Fruit fly (Drosophila melanogaster) whole organism, pupa: ENCODE data around the gene CG4496.

ENCODE experiments used
- CG10348 ChIP-seq: fragments of 200-800 bp; sonication (Bioruptor generic); IDR thresholded peaks from 2 replicates; pipeline ENCODE4 v1.3.6; 2022; ENCODE audit warnings: missing biosample characterization, missing genetic modification characterization
- CG12605 ChIP-seq: fragments of 200-800 bp; sonication (Bioruptor generic); IDR thresholded peaks from 2 replicates; pipeline ENCODE4 v1.3.6; 2022; ENCODE audit warnings: missing biosample characterization, missing genetic modification characterization
- CG13204 ChIP-seq: fragments of 200-800 bp; sonication (Bioruptor generic); optimal IDR thresholded peaks from 2 replicates; lab custom pipeline; 2018; ENCODE audit warnings: missing biosample characterization, mild to moderate bottlenecking, missing genetic modification characterization, moderate library complexity
- CG14655 ChIP-seq: fragments of 200-800 bp; sonication (Bioruptor generic); optimal IDR thresholded peaks from 3 replicates; lab custom pipeline; 2017; ENCODE audit warnings: mild to moderate bottlenecking, missing biosample characterization, missing genetic modification reagents, missing genetic modification characterization
- CG15710 ChIP-seq: fragments of 200-800 bp; sonication (Bioruptor generic); optimal IDR thresholded peaks from 2 replicates; lab custom pipeline; 2018; ENCODE audit warnings: missing biosample characterization, mild to moderate bottlenecking, missing genetic modification characterization, moderate library complexity
- CG17806 ChIP-seq: fragments of 200-800 bp; sonication (Bioruptor generic); optimal IDR thresholded peaks from 2 replicates; lab custom pipeline; 2018; ENCODE audit warnings: missing biosample characterization, mild to moderate bottlenecking, missing genetic modification characterization, moderate library complexity
- CG32121 ChIP-seq: fragments of 200-800 bp; sonication (Bioruptor generic); IDR thresholded peaks from 2 replicates; pipeline ENCODE4 v1.3.6; 2022; ENCODE audit warnings: missing biosample characterization, missing genetic modification characterization
- CG34367 ChIP-seq: fragments of 200-800 bp; sonication (Bioruptor generic); optimal IDR thresholded peaks from 2 replicates; lab custom pipeline; 2018; ENCODE audit warnings: missing biosample characterization, mild to moderate bottlenecking, missing genetic modification characterization
- CG4496 ChIP-seq: fragments of 200-800 bp; sonication (Bioruptor generic); IDR thresholded peaks from 3 replicates; pipeline ENCODE4 v1.3.6; 2022; ENCODE audit warnings: missing biosample characterization, missing genetic modification characterization
- CG8159 ChIP-seq: fragments of 200-800 bp; sonication (Bioruptor generic); optimal IDR thresholded peaks from 3 replicates; lab custom pipeline; 2018; ENCODE audit warnings: missing biosample characterization, mild to moderate bottlenecking, missing genetic modification characterization, moderate library complexity
- CG8301 ChIP-seq: fragments of 200-800 bp; sonication (Bioruptor generic); optimal IDR thresholded peaks from 2 replicates; lab custom pipeline; 2018; ENCODE audit warnings: missing biosample characterization, mild to moderate bottlenecking, missing genetic modification characterization
- CG9948 ChIP-seq: fragments of 200-800 bp; sonication (Bioruptor generic); optimal IDR thresholded peaks from 2 replicates; lab custom pipeline; 2018; ENCODE audit warnings: missing biosample characterization, mild to moderate bottlenecking, missing genetic modification characterization, moderate library complexity
- D1 ChIP-seq: fragments of 200-800 bp; sonication (Bioruptor generic); optimal IDR thresholded peaks from 2 replicates; lab custom pipeline; 2018; ENCODE audit warnings: missing biosample characterization, mild to moderate bottlenecking, missing genetic modification characterization, moderate library complexity
- EcR ChIP-seq: fragments of 200-800 bp; sonication (Bioruptor generic); optimal IDR thresholded peaks from 3 replicates; lab custom pipeline; 2019; ENCODE audit warnings: missing biosample characterization, missing genetic modification characterization, mild to moderate bottlenecking, moderate library complexity, missing genetic modification reagents
- Ets98B ChIP-seq: fragments of 200-800 bp; sonication (Bioruptor generic); IDR thresholded peaks from 2 replicates; pipeline ENCODE4 v1.3.6; 2022; ENCODE audit warnings: missing biosample characterization, missing genetic modification characterization
- Pif1A ChIP-seq: fragments of 200-800 bp; sonication (Bioruptor generic); optimal IDR thresholded peaks from 3 replicates; lab custom pipeline; 2016; ENCODE audit warnings: missing biosample characterization, missing genetic modification characterization
- Pif1B ChIP-seq: fragments of 200-800 bp; sonication (Bioruptor generic); optimal IDR thresholded peaks from 3 replicates; lab custom pipeline; 2016; ENCODE audit warnings: missing biosample characterization, missing genetic modification characterization
- Snoo ChIP-seq: fragments of 200-800 bp; sonication (Bioruptor generic); optimal IDR thresholded peaks from 3 replicates; lab custom pipeline; 2017; ENCODE audit warnings: missing biosample characterization, mild to moderate bottlenecking, missing genetic modification characterization, inconsistent platforms
- fd96Ca ChIP-seq: fragments of 200-800 bp; sonication (Bioruptor generic); IDR thresholded peaks from 3 replicates; pipeline ENCODE4 v1.3.6; 2022; ENCODE audit warnings: missing biosample characterization, missing genetic modification characterization
- gl ChIP-seq: fragments of 200-800 bp; sonication (Bioruptor generic); optimal IDR thresholded peaks from 2 replicates; lab custom pipeline; 2018; ENCODE audit warnings: missing biosample characterization, mild to moderate bottlenecking, missing genetic modification characterization
- rn ChIP-seq: fragments of 200-800 bp; sonication (Bioruptor generic); IDR thresholded peaks from 2 replicates; pipeline ENCODE4 v1.3.6; 2022; ENCODE audit warnings: missing biosample characterization, missing genetic modification characterization

The CG4496 gene

DNA sequence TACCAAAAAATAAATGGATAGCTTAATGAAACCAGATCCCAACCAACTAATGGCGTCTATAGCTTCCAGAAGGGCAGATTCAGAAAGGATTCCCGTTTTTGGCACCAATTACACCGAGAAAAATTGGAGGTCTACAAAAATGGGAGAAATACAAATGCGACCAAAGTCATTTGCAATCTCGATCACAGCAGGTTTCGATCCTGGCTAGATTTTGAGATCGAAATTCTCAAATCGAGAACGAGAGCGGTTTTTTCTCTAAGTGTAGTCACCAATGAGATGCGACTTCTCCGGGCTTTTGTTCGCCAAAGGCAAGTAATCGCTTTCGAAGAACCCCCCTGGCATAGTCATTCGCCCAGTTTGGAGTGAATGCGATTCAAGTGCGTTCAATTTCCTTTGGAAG is 14.0 kb downstream of the CG4496 start:
- no peak for TF ChIP-seq CG8301 (tag; lab: Kevin White, UChicago)
- TF ChIP-seq CG17806 (tag; lab: Kevin White, UChicago): no peak
- TF ChIP-seq EcR (GFP tag; lab: Kevin White, UChicago): peak; percentile 5
- peak; percentile 35 for TF ChIP-seq Pif1B (GFP tag; lab: Kevin White, UChicago)
- peak; percentile 83 for TF ChIP-seq CG4496
- TF ChIP-seq CG12605 (GFP tag; lab: Robert Waterston, UW): 0 out of 2 replicates have a peak, but pooled peaks have one; percentile 12
- peak; percentile 22 for TF ChIP-seq CG9948 (tag; lab: Kevin White, UChicago)
- TF ChIP-seq fd96Ca: no peak

DNA sequence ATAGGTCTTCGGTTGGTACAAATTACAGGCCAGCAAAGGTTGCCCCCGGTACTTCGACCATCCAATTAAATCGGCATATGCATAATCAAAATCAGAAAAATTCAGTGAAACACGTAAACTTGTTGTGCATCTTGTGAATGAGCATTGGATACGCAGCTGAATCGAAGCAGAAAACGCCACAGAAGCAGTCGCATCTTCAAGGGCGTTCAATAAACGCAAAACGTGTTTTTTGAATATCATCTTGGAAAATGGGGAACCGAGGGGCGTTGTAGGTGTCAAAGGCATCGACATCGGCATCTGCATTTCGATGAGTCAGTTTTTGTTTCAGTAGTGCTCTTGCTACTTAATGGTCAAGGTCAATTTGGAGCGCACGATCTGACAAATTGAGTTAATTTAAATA is 15.5 kb downstream of the CG4496 start:
- peak; percentile 91 for TF ChIP-seq EcR (GFP tag; lab: Kevin White, UChicago)
- TF ChIP-seq Snoo (tag; lab: Kevin White, UChicago): no peak

DNA sequence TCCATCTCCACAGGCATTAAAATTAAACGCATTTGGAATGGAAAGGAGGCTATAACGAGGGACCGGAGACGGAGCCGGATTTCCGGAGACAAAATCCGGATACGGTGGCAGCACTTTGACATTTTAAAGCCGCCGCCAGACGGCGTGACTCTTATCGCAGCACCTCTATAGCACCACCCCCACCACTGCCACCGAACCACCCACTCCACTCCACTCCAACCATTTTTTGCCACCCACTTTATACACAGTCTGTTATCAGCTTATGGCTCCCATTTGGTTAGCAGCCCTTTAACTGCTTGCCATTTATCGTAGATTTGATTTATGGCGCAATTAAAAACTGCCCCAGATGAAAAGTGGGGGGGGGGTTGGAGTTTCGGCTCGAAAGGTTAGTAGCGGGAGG is 20.8 kb downstream of the CG4496 start:
- TF ChIP-seq CG14655 (GFP tag; lab: Kevin White, UChicago): no peak
- TF ChIP-seq EcR (GFP tag; lab: Kevin White, UChicago): no peak
- TF ChIP-seq CG17806 (tag; lab: Kevin White, UChicago): no peak
- TF ChIP-seq CG34367 (tag; lab: Kevin White, UChicago): no peak
- TF ChIP-seq fd96Ca: no peak
- TF ChIP-seq Pif1A (GFP tag; lab: Kevin White, UChicago): no peak
- TF ChIP-seq D1 (tag; lab: Kevin White, UChicago): no peak
- TF ChIP-seq CG8301 (tag; lab: Kevin White, UChicago): no peak
- no peak for TF ChIP-seq Pif1B (GFP tag; lab: Kevin White, UChicago)
- no peak for TF ChIP-seq CG4496
- TF ChIP-seq CG32121: no peak
- no peak for TF ChIP-seq Ets98B (GFP tag; lab: Robert Waterston, UW)
- no peak for TF ChIP-seq CG10348
- no peak for TF ChIP-seq CG8159 (tag; lab: Kevin White, UChicago)
- no peak for TF ChIP-seq CG9948 (tag; lab: Kevin White, UChicago)

DNA sequence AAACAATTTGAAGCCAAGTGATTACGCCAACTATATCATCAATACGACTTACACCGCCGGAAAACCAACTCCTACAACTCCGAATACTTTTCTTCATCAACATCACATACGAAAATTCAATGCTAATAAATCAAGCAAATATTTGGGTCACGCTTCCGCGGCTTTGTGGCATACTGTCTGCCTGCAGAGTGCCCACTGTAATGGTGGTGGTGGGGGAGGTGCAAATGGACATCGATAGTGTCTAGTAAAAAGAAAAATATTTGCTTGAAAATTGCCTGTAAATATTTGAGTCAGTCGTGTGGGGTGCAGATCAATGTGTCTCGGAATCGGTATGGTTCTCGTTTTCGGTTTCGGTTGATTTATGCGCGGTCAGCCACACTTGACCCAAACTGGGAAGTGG is 24.0 kb downstream of the CG4496 start:
- TF ChIP-seq CG12605 (GFP tag; lab: Robert Waterston, UW) (no peak), CG4496 (0 out of 3 replicates have a peak, but pooled peaks have one; percentile 16)

DNA sequence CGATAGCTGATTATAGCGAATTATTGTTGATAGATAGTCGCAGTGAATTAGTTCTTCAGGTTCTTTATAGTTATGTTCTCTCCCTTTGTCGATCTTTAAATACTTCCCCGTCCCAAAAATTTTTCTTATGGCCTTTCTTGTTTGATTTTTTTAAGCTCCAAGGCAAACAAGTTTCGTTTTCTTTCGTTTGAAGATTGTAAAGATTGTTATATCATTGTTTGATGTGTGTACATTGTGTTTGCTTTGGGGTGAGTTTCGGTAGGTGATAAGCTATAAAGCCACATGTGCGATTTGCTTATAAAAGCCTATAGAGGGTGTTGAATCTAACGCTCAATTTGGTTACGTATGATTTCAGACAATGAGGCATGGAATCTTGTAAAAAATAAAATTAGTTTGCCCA is 31.0 kb downstream of the CG4496 start:
- TF ChIP-seq CG32121 (no peak), CG12605 (GFP tag; lab: Robert Waterston, UW) (no peak), CG4496 (no peak), Snoo (tag; lab: Kevin White, UChicago) (no peak), CG17806 (tag; lab: Kevin White, UChicago) (no peak), CG15710 (tag; lab: Kevin White, UChicago) (no peak), CG14655 (GFP tag; lab: Kevin White, UChicago) (no peak), CG13204 (no peak), Pif1A (GFP tag; lab: Kevin White, UChicago) (no peak), EcR (GFP tag; lab: Kevin White, UChicago) (no peak), CG8159 (tag; lab: Kevin White, UChicago) (no peak), CG9948 (tag; lab: Kevin White, UChicago) (no peak), Ets98B (GFP tag; lab: Robert Waterston, UW) (no peak), Pif1B (GFP tag; lab: Kevin White, UChicago) (no peak), CG10348 (no peak)

DNA sequence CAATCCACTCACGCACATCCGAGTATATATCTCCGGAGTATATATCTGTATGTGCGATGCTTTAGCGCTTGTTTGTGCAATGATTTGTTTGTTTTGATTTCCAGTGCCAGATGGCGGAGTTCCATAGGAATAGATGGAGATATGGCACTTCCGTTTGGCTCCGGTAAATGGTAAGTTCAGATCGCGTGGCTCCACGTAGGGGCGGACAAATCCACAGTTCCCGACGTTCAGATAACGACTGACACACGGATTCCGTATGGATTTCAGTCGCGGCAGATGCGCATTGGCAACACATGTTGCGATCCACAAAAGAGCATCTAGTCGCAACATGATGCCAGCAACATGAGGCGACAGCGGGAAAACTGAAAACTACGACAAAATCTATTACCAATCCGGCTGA is 32.4 kb downstream of the CG4496 start, which contains the start of gene Pvf3:
TSS of gene Pvf3 (minus strand) at position 240 of the 400 bp plus-strand sequence.
- no peak for TF ChIP-seq Pif1B (GFP tag; lab: Kevin White, UChicago)
- no peak for TF ChIP-seq EcR (GFP tag; lab: Kevin White, UChicago)
- TF ChIP-seq CG9948 (tag; lab: Kevin White, UChicago): no peak
- no peak for TF ChIP-seq CG17806 (tag; lab: Kevin White, UChicago)
- TF ChIP-seq CG8301 (tag; lab: Kevin White, UChicago): no peak
- peak; percentile 64 for TF ChIP-seq CG4496

DNA sequence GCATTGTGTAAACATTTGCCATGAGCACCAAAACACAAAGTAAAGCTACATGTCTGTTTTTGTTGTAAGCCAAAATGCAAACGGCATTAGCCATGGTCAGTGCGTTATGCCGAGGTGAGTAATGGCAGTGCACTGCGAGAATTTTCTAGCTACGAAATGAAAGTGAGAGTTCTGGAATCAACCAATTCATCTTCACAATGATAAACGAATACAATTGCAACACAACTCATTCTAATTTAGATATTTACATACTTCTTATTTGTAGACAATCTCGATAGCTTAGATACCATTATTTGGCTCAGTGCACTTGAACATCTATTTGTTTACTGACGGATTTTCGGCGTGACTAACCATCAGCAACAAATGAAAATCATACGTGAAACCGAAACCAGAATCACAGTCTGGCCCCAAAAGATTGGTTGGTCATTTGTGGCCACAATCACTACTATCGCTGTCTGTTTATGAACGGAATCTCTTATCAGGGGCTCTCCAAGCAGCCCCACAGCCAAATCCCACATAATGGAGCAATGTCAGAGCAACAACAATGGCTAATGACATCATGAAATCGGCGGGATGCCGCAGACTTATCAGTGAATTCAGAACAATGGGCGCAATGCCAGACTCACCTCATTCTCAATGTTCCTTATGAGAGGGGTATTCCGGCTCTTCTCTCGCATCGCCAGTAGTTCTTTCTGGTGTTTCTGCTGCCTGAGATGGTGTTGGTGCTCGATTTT is 34.8 kb downstream of the CG4496 start:
- TF ChIP-seq Pif1A (GFP tag; lab: Kevin White, UChicago) (no peak), rn (GFP tag; lab: Robert Waterston, UW) (no peak), CG14655 (GFP tag; lab: Kevin White, UChicago) (no peak), CG9948 (tag; lab: Kevin White, UChicago) (no peak), Pif1B (GFP tag; lab: Kevin White, UChicago) (no peak), gl (tag; lab: Kevin White, UChicago) (no peak), CG12605 (GFP tag; lab: Robert Waterston, UW) (no peak), fd96Ca (peak; percentile 58; the same call in 1 of the 3 replicates), CG34367 (tag; lab: Kevin White, UChicago) (no peak), Snoo (tag; lab: Kevin White, UChicago) (peak; percentile 27), Ets98B (GFP tag; lab: Robert Waterston, UW) (peak; percentile 34; the same call in 1 of the 2 replicates), CG17806 (tag; lab: Kevin White, UChicago) (peak; percentile 32), CG10348 (no peak), D1 (tag; lab: Kevin White, UChicago) (no peak), CG32121 (0 out of 2 replicates have a peak, but pooled peaks have one; percentile 41), CG13204 (peak; percentile 8), EcR (GFP tag; lab: Kevin White, UChicago) (peak; percentile 6), CG15710 (tag; lab: Kevin White, UChicago) (no peak), CG8301 (tag; lab: Kevin White, UChicago) (no peak), CG8159 (tag; lab: Kevin White, UChicago) (no peak), CG4496 (peak; percentile 62; the same call in 2 of the 3 replicates)
